Worm (Caenorhabditis elegans) whole organism, L4 larva: ENCODE results near the gene pho-12.

Source experiments
- F37D6.2 ChIP-seq: sonication (generic microtip); optimal IDR thresholded peaks from 2 replicates; lab custom pipeline; 2016; ENCODE audit warnings: mild to moderate bottlenecking, missing genetic modification characterization, missing compliant biosample characterization
- Y105C5A.15 ChIP-seq: fragments of 200-800 bp; sonication (Bioruptor generic); IDR thresholded peaks from 2 replicates; pipeline ENCODE4 v1.3.6; 2022; ENCODE audit warnings: missing genetic modification characterization, missing compliant biosample characterization
- Y48G9A.11 ChIP-seq: fragments of 200-800 bp; sonication (Bioruptor generic); IDR thresholded peaks from 2 replicates; pipeline ENCODE4 v1.3.6; 2022; ENCODE audit warnings: missing genetic modification reagents, missing genetic modification characterization, missing compliant biosample characterization
- aha-1 ChIP-seq: fragments of 150-350 bp; peaks from one replicate; lab custom pipeline; 2014; ENCODE audit warnings: missing biosample characterization, missing genetic modification characterization
- arid-1 ChIP-seq: fragments of 200-800 bp; sonication (Bioruptor generic); conservative IDR thresholded peaks from 2 replicates; pipeline ENCODE4 v1.3.6; 2022; ENCODE audit warnings: missing genetic modification reagents, missing genetic modification characterization, missing compliant biosample characterization
- attf-4 ChIP-seq: sonication (generic microtip); optimal IDR thresholded peaks from 3 replicates; lab custom pipeline; 2017; ENCODE audit warnings: missing biosample characterization, missing genetic modification characterization
- ceh-20 ChIP-seq: fragments of 200-800 bp; sonication (Bioruptor generic); IDR thresholded peaks from 2 replicates; pipeline ENCODE4 v1.3.6; 2022; ENCODE audit warnings: missing genetic modification reagents, missing genetic modification characterization, missing compliant biosample characterization
- ceh-28 ChIP-seq: fragments of 150-350 bp; optimal IDR thresholded peaks from 2 replicates; lab custom pipeline; 2014; ENCODE audit warnings: missing biosample characterization, missing genetic modification reagents, missing genetic modification characterization
- ceh-44 ChIP-seq: fragments of 200-800 bp; sonication (Bioruptor generic); IDR thresholded peaks from 2 replicates; pipeline ENCODE4 v1.3.6; 2022; ENCODE audit warnings: missing genetic modification reagents, missing genetic modification characterization, missing compliant biosample characterization
- ces-1 ChIP-seq: fragments of 150-350 bp; sonication (generic microtip); optimal IDR thresholded peaks from 4 replicates; lab custom pipeline; 2014; ENCODE audit warnings: missing biosample characterization, missing genetic modification reagents, missing genetic modification characterization
- daf-16 ChIP-seq, 3 experiments: sonication (generic microtip); optimal IDR thresholded peaks; 2 replicates each; lab custom pipeline; 2016 to 2017; ENCODE audit warnings: missing genetic modification characterization in 3 of 3, missing genetic modification reagents in 3 of 3, mild to moderate bottlenecking in 2 of 3, missing compliant biosample characterization in 2 of 3, missing biosample characterization in 1 of 3, moderate library complexity in 1 of 3
- dmd-6 ChIP-seq: fragments of 200-800 bp; sonication (Bioruptor generic); IDR thresholded peaks from 2 replicates; pipeline ENCODE4 v1.3.6; 2022; ENCODE audit warnings: missing genetic modification reagents, missing genetic modification characterization, missing compliant biosample characterization
- dpl-1 ChIP-seq: fragments of 150-350 bp; optimal IDR thresholded peaks from 2 replicates; lab custom pipeline; 2014; ENCODE audit warnings: missing biosample characterization, missing genetic modification reagents, missing genetic modification characterization
- duxl-1 ChIP-seq: sonication (generic microtip); optimal IDR thresholded peaks from 2 replicates; lab custom pipeline; 2016; ENCODE audit warnings: mild to moderate bottlenecking, missing genetic modification characterization, moderate library complexity, missing compliant biosample characterization; ENCODE audit not compliant: poor library complexity
- dve-1 ChIP-seq: sonication (generic microtip); optimal IDR thresholded peaks from 2 replicates; lab custom pipeline; 2017; ENCODE audit warnings: antibody characterized with exemption, mild to moderate bottlenecking, missing genetic modification characterization, missing compliant biosample characterization; ENCODE audit not compliant: insufficient read depth
- hlh-11 ChIP-seq: fragments of 200-800 bp; sonication (Bioruptor generic); optimal IDR thresholded peaks from 2 replicates; lab custom pipeline; 2018; ENCODE audit warnings: mild to moderate bottlenecking, missing genetic modification characterization, missing compliant biosample characterization
- hlh-30 ChIP-seq: sonication (generic microtip); optimal IDR thresholded peaks from 2 replicates; lab custom pipeline; 2017; ENCODE audit warnings: antibody characterized with exemption, mild to moderate bottlenecking, missing genetic modification characterization, missing compliant biosample characterization; ENCODE audit not compliant: insufficient read depth
- lin-1 ChIP-seq: fragments of 200-800 bp; sonication (Bioruptor generic); IDR thresholded peaks from 2 replicates; pipeline ENCODE4 v1.3.6; 2022; ENCODE audit warnings: missing genetic modification reagents, missing genetic modification characterization, missing compliant biosample characterization
- lin-13 ChIP-seq: fragments of 150-350 bp; optimal IDR thresholded peaks from 2 replicates; lab custom pipeline; 2014; ENCODE audit warnings: missing biosample characterization, missing genetic modification reagents, missing genetic modification characterization
- lin-38 ChIP-seq: fragments of 200-800 bp; sonication (Bioruptor generic); IDR thresholded peaks from 2 replicates; pipeline ENCODE4 v1.3.6; 2022; ENCODE audit warnings: missing genetic modification reagents, missing genetic modification characterization, missing compliant biosample characterization
- lin-39 ChIP-seq: fragments of 150-350 bp; optimal IDR thresholded peaks from 2 replicates; lab custom pipeline; 2014; ENCODE audit warnings: missing biosample characterization, missing genetic modification reagents, missing genetic modification characterization
- lsy-2 ChIP-seq, 2 experiments: fragments of 150-350 bp in 1 of 2; sonication (generic microtip) in 1 of 2; optimal IDR thresholded peaks; 2 replicates each; lab custom pipeline; 2014 to 2017; ENCODE audit warnings: missing biosample characterization in 2 of 2, missing genetic modification characterization in 2 of 2
- madf-9 ChIP-seq: fragments of 200-800 bp; sonication (Bioruptor generic); conservative IDR thresholded peaks from 2 replicates; pipeline ENCODE4 v1.3.6; 2022; ENCODE audit warnings: missing genetic modification reagents, missing genetic modification characterization, missing compliant biosample characterization
- mdl-1 ChIP-seq, 2 experiments: fragments of 150-350 bp in 1 of 2; sonication (generic microtip) in 1 of 2; optimal IDR thresholded peaks; 2 replicates each; lab custom pipeline; 2014 to 2017; ENCODE audit warnings: missing biosample characterization in 2 of 2, missing genetic modification characterization in 2 of 2
- mes-2 ChIP-seq: sonication (generic microtip); optimal IDR thresholded peaks from 2 replicates; lab custom pipeline; 2016; ENCODE audit warnings: missing genotype, mild to moderate bottlenecking, missing genetic modification characterization, missing compliant biosample characterization; ENCODE audit not compliant: poor library complexity, severe bottlenecking
- mxl-3 ChIP-seq: fragments of 200-800 bp; sonication (Bioruptor generic); optimal IDR thresholded peaks from 2 replicates; lab custom pipeline; 2018; ENCODE audit warnings: mild to moderate bottlenecking, missing genetic modification characterization, missing compliant biosample characterization
- nhr-11 ChIP-seq: fragments of 150-350 bp; optimal IDR thresholded peaks from 2 replicates; lab custom pipeline; 2014; ENCODE audit warnings: missing biosample characterization, missing genetic modification characterization
- nhr-237 ChIP-seq: sonication (generic microtip); optimal IDR thresholded peaks from 2 replicates; lab custom pipeline; 2017; ENCODE audit warnings: missing biosample characterization, missing genetic modification characterization
- nhr-28 ChIP-seq: fragments of 150-350 bp; optimal IDR thresholded peaks from 2 replicates; lab custom pipeline; 2014; ENCODE audit warnings: missing biosample characterization, missing genetic modification characterization
- nhr-41 ChIP-seq: fragments of 200-800 bp; sonication (Bioruptor generic); IDR thresholded peaks from 2 replicates; pipeline ENCODE4 v1.3.6; 2022; ENCODE audit warnings: missing genetic modification reagents, missing genetic modification characterization, missing compliant biosample characterization
- nhr-6 ChIP-seq: fragments of 150-350 bp; optimal IDR thresholded peaks from 2 replicates; lab custom pipeline; 2014; ENCODE audit warnings: missing biosample characterization, missing genetic modification characterization
- pha-4 ChIP-seq, 2 experiments: fragments of 150-350 bp in 1 of 2; fragments of 200-800 bp in 1 of 2; sonication (Bioruptor generic) in 1 of 2; IDR thresholded peaks in 1 of 2; optimal IDR thresholded peaks in 1 of 2; 2 replicates each; pipeline versions ENCODE4 v1.3.6 to Lab custom; 2014 to 2022; ENCODE audit warnings: missing genetic modification characterization in 2 of 2, missing genetic modification reagents in 2 of 2, missing biosample characterization in 1 of 2, missing compliant biosample characterization in 1 of 2
- rbr-2 ChIP-seq: sonication (generic microtip); optimal IDR thresholded peaks from 2 replicates; lab custom pipeline; 2016; ENCODE audit warnings: missing genotype, missing genetic modification characterization, missing compliant biosample characterization
- set-16 ChIP-seq: fragments of 200-800 bp; sonication (Bioruptor generic); IDR thresholded peaks from 2 replicates; pipeline ENCODE4 v1.3.6; 2022; ENCODE audit warnings: missing genetic modification reagents, missing genetic modification characterization, missing compliant biosample characterization
- snpc-4 ChIP-seq: fragments of 150-350 bp; optimal IDR thresholded peaks from 2 replicates; lab custom pipeline; 2014; ENCODE audit warnings: missing biosample characterization, missing genetic modification characterization
- tag-97 ChIP-seq: fragments of 200-800 bp; sonication (Bioruptor generic); IDR thresholded peaks from 2 replicates; pipeline ENCODE4 v1.3.6; 2022; ENCODE audit warnings: missing genetic modification characterization, missing compliant biosample characterization
- unc-130 ChIP-seq: sonication (generic microtip); optimal IDR thresholded peaks from 2 replicates; lab custom pipeline; 2016; ENCODE audit warnings: missing genetic modification reagents, missing genetic modification characterization, missing compliant biosample characterization
- unc-62 ChIP-seq, 3 experiments: fragments of 150-350 bp in 1 of 3; sonication (generic microtip); optimal IDR thresholded peaks in 2 of 3; peaks in 1 of 3; 1 replicate in 1 of 3; 2 replicates in 2 of 3; lab custom pipeline; 2014 to 2017; ENCODE audit warnings: missing biosample characterization in 3 of 3, missing genetic modification characterization in 3 of 3, missing genetic modification reagents in 3 of 3, missing genotype in 1 of 3
- vab-7 ChIP-seq: fragments of 200-800 bp; sonication (Bioruptor generic); IDR thresholded peaks from 2 replicates; pipeline ENCODE4 v1.3.6; 2022; ENCODE audit warnings: missing genetic modification reagents, missing genetic modification characterization, missing compliant biosample characterization
- zip-2 ChIP-seq: fragments of 150-350 bp; optimal IDR thresholded peaks from 2 replicates; lab custom pipeline; 2014; ENCODE audit warnings: missing biosample characterization, missing genetic modification characterization
- ztf-11 ChIP-seq: fragments of 150-350 bp; optimal IDR thresholded peaks from 2 replicates; lab custom pipeline; 2014; ENCODE audit warnings: missing biosample characterization, missing genetic modification characterization

The pho-12 gene

ce11 chrII:5081124-5081913 lies 20.7 kb upstream of the pho-12 start, which contains the start of gene dsh-2:
Gene dsh-2 (minus strand): TSS chrII:5081174.
- TF ChIP-seq dve-1 (tag; lab: Kevin White, UChicago) (peak; percentile 70), unc-130 (GFP tag; lab: Kevin White, UChicago) (peak; percentile 27), hlh-30 (tag; lab: Kevin White, UChicago) (peak; percentile 84), nhr-6 (peak; percentile 57), dpl-1 (GFP tag; lab: Kevin White, UChicago) (peak; percentile 77), attf-4 (no peak), lsy-2 (tag; optimal IDR thresholded peaks at IDR 0.05; lab: Kevin White, UChicago) (peak in 1 of 2 experiments; percentile 73), madf-9 (no peak), ztf-11 (tag; lab: Kevin White, UChicago) (no peak), snpc-4 (no peak), lin-13 (GFP tag; lab: Kevin White, UChicago) (peak; percentile 34), pha-4 (GFP tag; IDR thresholded peaks at IDR 0.05; lab: Robert Waterston, UW) (no peak), pha-4 (tag; optimal IDR thresholded peaks at IDR 0.05; lab: Kevin White, UChicago) (peak; percentile 43), nhr-28 (tag; lab: Kevin White, UChicago) (peak; percentile 42), ceh-28 (tag; lab: Kevin White, UChicago) (peak; percentile 25), mes-2 (peak; percentile 85), F37D6.2 (tag; lab: Kevin White, UChicago) (no peak), rbr-2 (tag; lab: Kevin White, UChicago) (peak; percentile 26), mxl-3 (GFP tag; lab: Kevin White, UChicago) (peak; percentile 64), lin-38 (GFP tag; lab: Robert Waterston, UW) (peak; percentile 55), daf-16 (GFP tag; optimal IDR thresholded peaks at IDR 0.05; lab: Kevin White, UChicago) (no peak), daf-16 (tag; optimal IDR thresholded peaks at IDR 0.05; lab: Kevin White, UChicago) (peak; percentile 50), nhr-41 (peak; percentile 27; the same call in 1 of the 2 replicates), dmd-6 (GFP tag; lab: Robert Waterston, UW) (peak; percentile 13; the same call in 1 of the 2 replicates), nhr-237 (no peak), vab-7 (GFP tag; lab: Robert Waterston, UW) (no peak), aha-1 (peak; percentile 27), hlh-11 (peak; percentile 55), unc-62 (GFP tag; optimal IDR thresholded peaks at IDR 0.05 in 1 of 2; lab: Kevin White, UChicago) (peak in 1 of 2 experiments; percentile 92), unc-62 (tag; optimal IDR thresholded peaks at IDR 0.05; lab: Kevin White, UChicago) (no peak), duxl-1 (tag; lab: Kevin White, UChicago) (peak; percentile 45), tag-97 (GFP tag; lab: Robert Waterston, UW) (no peak), mdl-1 (tag; optimal IDR thresholded peaks at IDR 0.05; lab: Kevin White, UChicago) (peak in 1 of 2 experiments; percentile 30)
- TF ChIP-seq, all 104 proteins: peak for 22

ce11 chrII:5071265-5071664 lies 10.6 kb upstream of the pho-12 start, which contains the start of gene C27A2.7:
Gene C27A2.7 (minus strand): TSS chrII:5071365.
- TF ChIP-seq arid-1 (GFP tag; lab: Robert Waterston, UW) (no peak), set-16 (GFP tag; lab: Robert Waterston, UW) (no peak), Y48G9A.11 (GFP tag; lab: Robert Waterston, UW) (no peak), lin-1 (GFP tag; lab: Robert Waterston, UW) (no peak), ceh-44 (GFP tag; lab: Robert Waterston, UW) (no peak), lin-39 (tag; lab: Kevin White, UChicago) (no peak), nhr-11 (no peak), ces-1 (GFP tag; lab: Kevin White, UChicago) (no peak), lsy-2 (tag; optimal IDR thresholded peaks at IDR 0.05; lab: Kevin White, UChicago) (no peak), ceh-20 (GFP tag; lab: Robert Waterston, UW) (no peak), Y105C5A.15 (GFP tag; lab: Robert Waterston, UW) (no peak), zip-2 (tag; lab: Kevin White, UChicago) (no peak)
